Fruit fly (Drosophila melanogaster): ENCODE results near the gene Mp.

Mp gene

DNA sequence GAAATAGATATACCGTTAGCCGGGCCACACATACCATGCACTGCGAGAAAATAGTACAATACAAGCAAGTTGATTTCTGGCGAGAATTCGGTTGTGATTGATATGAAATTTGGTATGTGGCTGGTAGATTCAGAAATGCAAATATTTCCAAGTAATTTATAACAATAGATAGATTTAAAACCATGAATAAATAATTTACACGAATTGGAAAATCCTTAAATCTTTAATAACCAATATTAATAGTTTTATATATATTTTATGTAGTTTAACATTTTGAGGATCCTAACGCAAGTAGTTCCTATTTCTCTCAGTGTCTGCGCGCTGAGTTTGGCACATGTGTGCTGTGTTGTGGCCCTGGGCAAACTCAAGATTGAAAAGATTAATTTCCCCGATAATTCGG lies 16.8 kb upstream of the Mp start (continued):
- TF ChIP-seq insv (GFP tag; optimal IDR thresholded peaks at IDR 0.05) (no peak), sob (GFP tag; IDR thresholded peaks at IDR 0.05) (no peak), CG31224 (GFP tag; IDR thresholded peaks at IDR 0.05) (no peak), zen2 (GFP tag; IDR thresholded peaks at IDR 0.05; ENCODE audit: partially characterized antibody) (no peak), jigr1 (GFP tag; IDR thresholded peaks at IDR 0.05) (no peak), Atf-2 (GFP tag; optimal IDR thresholded peaks at IDR 0.05) (no peak), CG5245 (GFP tag; optimal IDR thresholded peaks at IDR 0.05) (no peak), Jarid2 (GFP tag; optimal IDR thresholded peaks at IDR 0.05) (no peak), CG2712 (tag; optimal IDR thresholded peaks at IDR 0.05) (peak; percentile 77), Hey (tag; optimal IDR thresholded peaks at IDR 0.05) (no peak), tio (GFP tag; optimal IDR thresholded peaks at IDR 0.05) (peak; percentile 59), gfzf (GFP tag; optimal IDR thresholded peaks at IDR 0.05) (no peak), CG18764 (GFP tag; optimal IDR thresholded peaks at IDR 0.05) (no peak), CG12391 (tag; optimal IDR thresholded peaks at IDR 0.05) (peak; percentile 72), aop (GFP tag; IDR thresholded peaks at IDR 0.05) (no peak), tgo (GFP tag; IDR thresholded peaks at IDR 0.05) (no peak), jumu (GFP tag; optimal IDR thresholded peaks at IDR 0.05) (peak; percentile 20), Blimp-1 (GFP tag; optimal IDR thresholded peaks at IDR 0.05) (peak; percentile 43), sens-2 (GFP tag; IDR thresholded peaks at IDR 0.05) (no peak), Hmx (GFP tag; optimal IDR thresholded peaks at IDR 0.05) (no peak), Drgx (GFP tag; IDR thresholded peaks at IDR 0.05) (no peak), CG9437 (GFP tag; optimal IDR thresholded peaks at IDR 0.05) (peak; percentile 34), BtbVII (GFP tag; optimal IDR thresholded peaks at IDR 0.05) (no peak), yki (optimal IDR thresholded peaks at IDR 0.05) (no peak), CG8944 (GFP tag; optimal IDR thresholded peaks at IDR 0.05) (no peak), Camta (GFP tag; optimal IDR thresholded peaks at IDR 0.05) (no peak), CG2875 (GFP tag; optimal IDR thresholded peaks at IDR 0.05) (peak; percentile 25), Hand (GFP tag; optimal IDR thresholded peaks at IDR 0.05) (no peak), CG6765 (GFP tag; optimal IDR thresholded peaks at IDR 0.05) (no peak), pita (GFP tag; optimal IDR thresholded peaks at IDR 0.05) (no peak), CG1529 (GFP tag; optimal IDR thresholded peaks at IDR 0.05) (peak; percentile 41), CG14667 (GFP tag; IDR thresholded peaks at IDR 0.05) (0 out of 2 replicates have a peak, but pooled peaks have one; percentile 16), ci (GFP tag; IDR thresholded peaks at IDR 0.05) (no peak), chm (GFP tag; IDR thresholded peaks at IDR 0.05) (no peak), CG12744 (GFP tag; optimal IDR thresholded peaks at IDR 0.05) (no peak), kni (GFP tag; optimal IDR thresholded peaks at IDR 0.05) (no peak), sima (GFP tag; optimal IDR thresholded peaks at IDR 0.05) (no peak), HLH54F (GFP tag; optimal IDR thresholded peaks at IDR 0.05) (no peak), B-H1 (GFP tag; IDR thresholded peaks at IDR 0.05) (no peak), CG17829 (tag; optimal IDR thresholded peaks at IDR 0.05) (peak; percentile 77), gsb (GFP tag; IDR thresholded peaks at IDR 0.05) (no peak), CG3726 (GFP tag; IDR thresholded peaks at IDR 0.05) (no peak), caup (GFP tag; optimal IDR thresholded peaks at IDR 0.05; ENCODE audit: severe bottlenecking) (no peak), CG17328 (GFP tag; IDR thresholded peaks at IDR 0.05) (peak; percentile 34; the same call in 1 of the 2 replicates), fd102C (GFP tag; optimal IDR thresholded peaks at IDR 0.05) (peak; percentile 57), CG12071 (GFP tag; optimal IDR thresholded peaks at IDR 0.05) (no peak), zfh1 (GFP tag; IDR thresholded peaks at IDR 0.05) (peak; percentile 56; the same call in 2 of the 3 replicates), CG7556 (GFP tag; optimal IDR thresholded peaks at IDR 0.05) (peak; percentile 60), CG1603 (tag; optimal IDR thresholded peaks at IDR 0.05) (peak; percentile 54), CG3407 (GFP tag; optimal IDR thresholded peaks at IDR 0.05) (no peak), CG1832 (GFP tag; optimal IDR thresholded peaks at IDR 0.05) (no peak), zfh2 (GFP tag; optimal IDR thresholded peaks at IDR 0.05) (no peak)
